Fruit fly (Drosophila melanogaster): ENCODE measurements around the gene HIP.

dm6 chrX:3761318-3762081 is 37.5 kb upstream of the HIP start:
- TF ChIP-seq br (GFP tag; optimal IDR thresholded peaks at IDR 0.05) (peak; percentile 88), woc (GFP tag; optimal IDR thresholded peaks at IDR 0.05) (peak; percentile 69), CG9705 (GFP tag; optimal IDR thresholded peaks at IDR 0.05) (peak; percentile 5)

Measured in whole organism, wandering third instar larva.